Worm (Caenorhabditis elegans) whole organism, L4 larva: ENCODE results near the gene R05G6.1.

Experiments
- D1046.2 ChIP-seq: fragments of 200-800 bp; sonication (Bioruptor generic); IDR thresholded peaks from 2 replicates; pipeline ENCODE4 v1.3.6; 2022; ENCODE audit warnings: missing genetic modification characterization, missing compliant biosample characterization
- F10B5.3 ChIP-seq: sonication (generic microtip); optimal IDR thresholded peaks from 2 replicates; lab custom pipeline; 2016; ENCODE audit warnings: mild to moderate bottlenecking, missing genetic modification characterization, missing compliant biosample characterization
- F44E2.7 ChIP-seq: fragments of 200-800 bp; sonication (Bioruptor generic); IDR thresholded peaks from 2 replicates; pipeline ENCODE4 v2.1.2; 2022; ENCODE audit warnings: missing genetic modification characterization, missing compliant biosample characterization
- F49E8.2 ChIP-seq: sonication (generic microtip); optimal IDR thresholded peaks from 2 replicates; lab custom pipeline; 2016; ENCODE audit warnings: missing compliant biosample characterization, mild to moderate bottlenecking, missing genetic modification characterization, borderline replicate concordance
- R02D3.7 ChIP-seq: fragments of 150-350 bp; sonication (generic microtip); optimal IDR thresholded peaks from 3 replicates; lab custom pipeline; 2014; ENCODE audit warnings: missing biosample characterization, missing genetic modification characterization
- Y5F2A.4 ChIP-seq: fragments of 200-800 bp; sonication (Bioruptor generic); optimal IDR thresholded peaks from 2 replicates; lab custom pipeline; 2018; ENCODE audit warnings: mild to moderate bottlenecking, missing genetic modification characterization, missing compliant biosample characterization
- Y75B8A.6 ChIP-seq: fragments of 200-800 bp; sonication (Bioruptor generic); IDR thresholded peaks from 2 replicates; pipeline ENCODE4 v1.3.6; 2022; ENCODE audit warnings: missing genetic modification reagents, missing genetic modification characterization, missing compliant biosample characterization
- ZK546.5 ChIP-seq, 2 experiments: sonication (generic microtip); optimal IDR thresholded peaks; 2 replicates each; lab custom pipeline; 2017; ENCODE audit warnings: missing biosample characterization in 2 of 2, missing genetic modification characterization in 2 of 2
- attf-4 ChIP-seq: sonication (generic microtip); optimal IDR thresholded peaks from 3 replicates; lab custom pipeline; 2017; ENCODE audit warnings: missing biosample characterization, missing genetic modification characterization
- ceh-20 ChIP-seq: fragments of 200-800 bp; sonication (Bioruptor generic); IDR thresholded peaks from 2 replicates; pipeline ENCODE4 v1.3.6; 2022; ENCODE audit warnings: missing genetic modification reagents, missing genetic modification characterization, missing compliant biosample characterization
- ces-1 ChIP-seq: fragments of 150-350 bp; sonication (generic microtip); optimal IDR thresholded peaks from 4 replicates; lab custom pipeline; 2014; ENCODE audit warnings: missing biosample characterization, missing genetic modification reagents, missing genetic modification characterization
- cey-2 ChIP-seq: sonication (generic microtip); optimal IDR thresholded peaks from 3 replicates; lab custom pipeline; 2017; ENCODE audit warnings: missing genetic modification characterization, mild to moderate bottlenecking, missing compliant biosample characterization, antibody characterized with exemption, borderline replicate concordance; ENCODE audit not compliant: insufficient read depth
- ctbp-1 ChIP-seq: fragments of 200-800 bp; sonication (Bioruptor generic); IDR thresholded peaks from 2 replicates; pipeline ENCODE4 v1.3.6; 2022; ENCODE audit warnings: missing genetic modification reagents, missing genetic modification characterization, missing compliant biosample characterization
- daf-16 ChIP-seq, 3 experiments: sonication (generic microtip); optimal IDR thresholded peaks; 2 replicates each; lab custom pipeline; 2016 to 2017; ENCODE audit warnings: missing genetic modification characterization in 3 of 3, missing genetic modification reagents in 3 of 3, mild to moderate bottlenecking in 2 of 3, missing compliant biosample characterization in 2 of 3, missing biosample characterization in 1 of 3, moderate library complexity in 1 of 3
- daf-8 ChIP-seq: fragments of 200-800 bp; sonication (Bioruptor generic); IDR thresholded peaks from 2 replicates; pipeline ENCODE4 v1.3.6; 2022; ENCODE audit warnings: missing genetic modification characterization, missing compliant biosample characterization
- dmd-6 ChIP-seq: fragments of 200-800 bp; sonication (Bioruptor generic); IDR thresholded peaks from 2 replicates; pipeline ENCODE4 v1.3.6; 2022; ENCODE audit warnings: missing genetic modification reagents, missing genetic modification characterization, missing compliant biosample characterization
- duxl-1 ChIP-seq: sonication (generic microtip); optimal IDR thresholded peaks from 2 replicates; lab custom pipeline; 2016; ENCODE audit warnings: mild to moderate bottlenecking, missing genetic modification characterization, moderate library complexity, missing compliant biosample characterization; ENCODE audit not compliant: poor library complexity
- dve-1 ChIP-seq: sonication (generic microtip); optimal IDR thresholded peaks from 2 replicates; lab custom pipeline; 2017; ENCODE audit warnings: antibody characterized with exemption, mild to moderate bottlenecking, missing genetic modification characterization, missing compliant biosample characterization; ENCODE audit not compliant: insufficient read depth
- egl-27 ChIP-seq: sonication (generic microtip); optimal IDR thresholded peaks from 3 replicates; lab custom pipeline; 2017; ENCODE audit warnings: missing biosample characterization, missing genetic modification reagents, missing genetic modification characterization
- fkh-10 ChIP-seq: fragments of 150-350 bp; optimal IDR thresholded peaks from 2 replicates; lab custom pipeline; 2014; ENCODE audit warnings: missing biosample characterization, missing genetic modification reagents, missing genetic modification characterization
- fos-1 ChIP-seq: fragments of 150-350 bp; optimal IDR thresholded peaks from 2 replicates; lab custom pipeline; 2014; ENCODE audit warnings: missing biosample characterization, missing genetic modification characterization
- gei-8 ChIP-seq: fragments of 200-800 bp; sonication (Bioruptor generic); optimal IDR thresholded peaks from 2 replicates; lab custom pipeline; 2018; ENCODE audit warnings: mild to moderate bottlenecking, missing genetic modification characterization, missing compliant biosample characterization
- hlh-11 ChIP-seq: fragments of 200-800 bp; sonication (Bioruptor generic); optimal IDR thresholded peaks from 2 replicates; lab custom pipeline; 2018; ENCODE audit warnings: mild to moderate bottlenecking, missing genetic modification characterization, missing compliant biosample characterization
- hlh-30 ChIP-seq: sonication (generic microtip); optimal IDR thresholded peaks from 2 replicates; lab custom pipeline; 2017; ENCODE audit warnings: antibody characterized with exemption, mild to moderate bottlenecking, missing genetic modification characterization, missing compliant biosample characterization; ENCODE audit not compliant: insufficient read depth
- jun-1 ChIP-seq: fragments of 150-350 bp; optimal IDR thresholded peaks from 2 replicates; lab custom pipeline; 2014; ENCODE audit warnings: missing biosample characterization, missing genetic modification reagents, missing genetic modification characterization
- lim-7 ChIP-seq: fragments of 200-800 bp; sonication (Bioruptor generic); IDR thresholded peaks from 2 replicates; pipeline ENCODE4 v1.3.6; 2022; ENCODE audit warnings: missing genetic modification characterization, missing compliant biosample characterization
- lin-13 ChIP-seq: fragments of 150-350 bp; optimal IDR thresholded peaks from 2 replicates; lab custom pipeline; 2014; ENCODE audit warnings: missing biosample characterization, missing genetic modification reagents, missing genetic modification characterization
- madf-9 ChIP-seq: fragments of 200-800 bp; sonication (Bioruptor generic); conservative IDR thresholded peaks from 2 replicates; pipeline ENCODE4 v1.3.6; 2022; ENCODE audit warnings: missing genetic modification reagents, missing genetic modification characterization, missing compliant biosample characterization
- mep-1 ChIP-seq: fragments of 150-350 bp; sonication (generic microtip); optimal IDR thresholded peaks from 3 replicates; lab custom pipeline; 2014; ENCODE audit warnings: missing biosample characterization, missing genetic modification characterization
- mxl-3 ChIP-seq: fragments of 200-800 bp; sonication (Bioruptor generic); optimal IDR thresholded peaks from 2 replicates; lab custom pipeline; 2018; ENCODE audit warnings: mild to moderate bottlenecking, missing genetic modification characterization, missing compliant biosample characterization
- nhr-11 ChIP-seq: fragments of 150-350 bp; optimal IDR thresholded peaks from 2 replicates; lab custom pipeline; 2014; ENCODE audit warnings: missing biosample characterization, missing genetic modification characterization
- nhr-237 ChIP-seq: sonication (generic microtip); optimal IDR thresholded peaks from 2 replicates; lab custom pipeline; 2017; ENCODE audit warnings: missing biosample characterization, missing genetic modification characterization
- nhr-25 ChIP-seq: sonication (generic microtip); optimal IDR thresholded peaks from 2 replicates; lab custom pipeline; 2017; ENCODE audit warnings: missing genetic modification characterization, mild to moderate bottlenecking, missing compliant biosample characterization, antibody characterized with exemption, moderate library complexity, borderline replicate concordance; ENCODE audit not compliant: insufficient read depth
- nhr-28 ChIP-seq: fragments of 150-350 bp; optimal IDR thresholded peaks from 2 replicates; lab custom pipeline; 2014; ENCODE audit warnings: missing biosample characterization, missing genetic modification characterization
- nhr-42 ChIP-seq: fragments of 200-800 bp; sonication (Bioruptor generic); IDR thresholded peaks from 2 replicates; pipeline ENCODE4 v1.3.6; 2022; ENCODE audit warnings: missing genetic modification characterization, missing compliant biosample characterization
- nhr-48 ChIP-seq: sonication (generic microtip); optimal IDR thresholded peaks from 2 replicates; lab custom pipeline; 2016; ENCODE audit warnings: mild to moderate bottlenecking, missing genetic modification characterization, missing compliant biosample characterization
- nhr-76 ChIP-seq: fragments of 150-350 bp; optimal IDR thresholded peaks from 2 replicates; lab custom pipeline; 2014; ENCODE audit warnings: missing biosample characterization, missing genetic modification characterization
- php-3 ChIP-seq: fragments of 200-800 bp; sonication (Bioruptor generic); IDR thresholded peaks from 2 replicates; pipeline ENCODE4 v1.3.6; 2022; ENCODE audit warnings: missing genetic modification reagents, missing genetic modification characterization, missing compliant biosample characterization
- pqm-1 ChIP-seq: sonication (generic microtip); optimal IDR thresholded peaks from 2 replicates; lab custom pipeline; 2017; ENCODE audit warnings: missing biosample characterization, missing genetic modification characterization
- rbr-2 ChIP-seq: sonication (generic microtip); optimal IDR thresholded peaks from 2 replicates; lab custom pipeline; 2016; ENCODE audit warnings: missing genotype, missing genetic modification characterization, missing compliant biosample characterization
- skn-1 ChIP-seq: fragments of 150-350 bp; optimal IDR thresholded peaks from 2 replicates; lab custom pipeline; 2014; ENCODE audit warnings: missing biosample characterization, missing genetic modification characterization
- unc-130 ChIP-seq: sonication (generic microtip); optimal IDR thresholded peaks from 2 replicates; lab custom pipeline; 2016; ENCODE audit warnings: missing genetic modification reagents, missing genetic modification characterization, missing compliant biosample characterization
- unc-62 ChIP-seq, 3 experiments: fragments of 150-350 bp in 1 of 3; sonication (generic microtip); optimal IDR thresholded peaks in 2 of 3; peaks in 1 of 3; 1 replicate in 1 of 3; 2 replicates in 2 of 3; lab custom pipeline; 2014 to 2017; ENCODE audit warnings: missing biosample characterization in 3 of 3, missing genetic modification characterization in 3 of 3, missing genetic modification reagents in 3 of 3, missing genotype in 1 of 3
- vab-7 ChIP-seq: fragments of 200-800 bp; sonication (Bioruptor generic); IDR thresholded peaks from 2 replicates; pipeline ENCODE4 v1.3.6; 2022; ENCODE audit warnings: missing genetic modification reagents, missing genetic modification characterization, missing compliant biosample characterization
- zfp-2 ChIP-seq: sonication (generic microtip); optimal IDR thresholded peaks from 2 replicates; lab custom pipeline; 2016; ENCODE audit warnings: mild to moderate bottlenecking, missing genetic modification characterization, missing compliant biosample characterization
- zip-11 ChIP-seq: fragments of 200-800 bp; sonication (Bioruptor generic); IDR thresholded peaks from 2 replicates; pipeline ENCODE4 v1.3.6; 2022; ENCODE audit warnings: missing genetic modification characterization, missing compliant biosample characterization

R05G6.1 gene

ce11 chrIV:7488457-7488783 lies 44.0 kb upstream of the R05G6.1 start (continued):
- TF ChIP-seq ctbp-1 (GFP tag; lab: Robert Waterston, UW), result no peak
- no peak for TF ChIP-seq nhr-48 (tag; lab: Kevin White, UChicago)
- no peak for TF ChIP-seq zfp-2 (tag; lab: Kevin White, UChicago)
- no peak for TF ChIP-seq unc-130 (GFP tag; lab: Kevin White, UChicago)
- TF ChIP-seq D1046.2 (GFP tag; lab: Robert Waterston, UW), result peak; percentile 70; the same call in 1 of the 2 replicates
- no peak for TF ChIP-seq nhr-42 (GFP tag; lab: Robert Waterston, UW)

DNA sequence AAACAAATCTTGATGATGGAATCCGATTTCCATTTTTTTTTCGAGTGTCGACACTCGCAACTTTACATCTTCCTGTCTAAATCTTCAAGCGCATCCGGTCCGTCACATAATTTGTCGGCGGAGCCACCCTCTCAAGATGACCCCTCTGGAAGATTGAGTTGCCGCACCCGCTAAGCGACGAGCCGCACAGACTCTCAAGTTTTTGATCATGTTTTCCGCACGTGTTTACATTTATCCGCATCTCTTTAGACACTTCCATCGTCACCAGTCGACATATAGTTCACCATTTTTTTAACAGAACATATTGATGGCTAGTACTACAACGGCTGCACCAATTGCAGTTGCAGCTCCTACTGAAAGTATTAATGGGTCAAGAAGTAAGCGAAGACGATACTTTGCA lies 41.0 kb upstream of the R05G6.1 start, which contains the start of gene F55G1.1:
F55G1.1 (plus strand) TSS at position 301 of the 400 bp plus-strand sequence.
- no peak for TF ChIP-seq F10B5.3 (tag; lab: Kevin White, UChicago)
- peak in 1 of 2 experiments; percentile 79 for TF ChIP-seq unc-62 (GFP tag; optimal IDR thresholded peaks at IDR 0.05 in 1 of 2; lab: Kevin White, UChicago)
- no peak for TF ChIP-seq unc-62 (tag; optimal IDR thresholded peaks at IDR 0.05; lab: Kevin White, UChicago)

- no peak for TF ChIP-seq F49E8.2 (tag; lab: Kevin White, UChicago)
- TF ChIP-seq zfp-2 (tag; lab: Kevin White, UChicago), result no peak
- no peak for TF ChIP-seq ZK546.5 (tag; optimal IDR thresholded peaks at IDR 0.05; lab: Kevin White, UChicago)
- TF ChIP-seq dmd-6 (GFP tag; lab: Robert Waterston, UW), result peak; percentile 83
- no peak for TF ChIP-seq R02D3.7 (tag; lab: Kevin White, UChicago)
- peak; percentile 83 for TF ChIP-seq nhr-28 (tag; lab: Kevin White, UChicago)
- TF ChIP-seq ces-1 (GFP tag; lab: Kevin White, UChicago), result no peak
- no peak for TF ChIP-seq madf-9 (GFP tag; lab: Robert Waterston, UW)
- no peak for TF ChIP-seq Y75B8A.6 (GFP tag; lab: Robert Waterston, UW)
- 0 out of 2 replicates have a peak, but pooled peaks have one; percentile 38 for TF ChIP-seq php-3 (GFP tag; lab: Robert Waterston, UW)
- no peak for TF ChIP-seq attf-4 (tag; lab: Kevin White, UChicago)
- no peak for TF ChIP-seq ceh-20 (GFP tag; lab: Robert Waterston, UW)
- no peak for TF ChIP-seq nhr-76
- TF ChIP-seq hlh-11 (tag; lab: Kevin White, UChicago), result no peak
- no peak for TF ChIP-seq dve-1 (tag; lab: Kevin White, UChicago)
- TF ChIP-seq nhr-237 (tag; lab: Kevin White, UChicago), result no peak
- no peak for TF ChIP-seq vab-7 (GFP tag; lab: Robert Waterston, UW)
- TF ChIP-seq fos-1 (tag; lab: Kevin White, UChicago), result no peak
- peak; percentile 56 for TF ChIP-seq mxl-3
- TF ChIP-seq lin-13, result no peak
- TF ChIP-seq pqm-1 (tag; lab: Kevin White, UChicago), result peak; percentile 23
- TF ChIP-seq daf-16 (GFP tag; optimal IDR thresholded peaks at IDR 0.05; lab: Kevin White, UChicago), result no peak
- TF ChIP-seq daf-16 (tag; optimal IDR thresholded peaks at IDR 0.05; lab: Kevin White, UChicago), result peak; percentile 53
- TF ChIP-seq nhr-11, result no peak
- TF ChIP-seq rbr-2 (tag; lab: Kevin White, UChicago), result no peak
- TF ChIP-seq egl-27 (tag; lab: Kevin White, UChicago), result no peak
- no peak for TF ChIP-seq F10B5.3 (tag; lab: Kevin White, UChicago)
- TF ChIP-seq skn-1 (tag; lab: Kevin White, UChicago), result no peak
- no peak for TF ChIP-seq zip-11 (GFP tag; lab: Robert Waterston, UW)
- TF ChIP-seq mep-1, result no peak
- no peak for TF ChIP-seq lim-7
- TF ChIP-seq F44E2.7 (GFP tag; lab: Robert Waterston, UW), result no peak
- TF ChIP-seq Y5F2A.4 (GFP tag; lab: Kevin White, UChicago), result no peak
- no peak for TF ChIP-seq duxl-1 (tag; lab: Kevin White, UChicago)
- TF ChIP-seq gei-8 (GFP tag; lab: Kevin White, UChicago), result no peak
- TF ChIP-seq jun-1 (tag; lab: Kevin White, UChicago), result no peak
- peak in 1 of 2 experiments; percentile 6 for TF ChIP-seq unc-62 (GFP tag; optimal IDR thresholded peaks at IDR 0.05 in 1 of 2; lab: Kevin White, UChicago)
- TF ChIP-seq unc-62 (tag; optimal IDR thresholded peaks at IDR 0.05; lab: Kevin White, UChicago), result no peak
- TF ChIP-seq nhr-25 (tag; lab: Kevin White, UChicago), result no peak
- peak; percentile 10 for TF ChIP-seq hlh-30 (tag; lab: Kevin White, UChicago)
- TF ChIP-seq fkh-10 (GFP tag; lab: Kevin White, UChicago), result no peak
- no peak for TF ChIP-seq daf-8 (GFP tag; lab: Robert Waterston, UW)
- TF ChIP-seq cey-2 (tag; lab: Kevin White, UChicago), result no peak
Measured at ce11 chrIV:7497205-7497604, 35.3 kb upstream of the R05G6.1 start.
